Worm (Caenorhabditis elegans): ENCODE results near the gene nhr-207.

The nhr-207 gene

ce11 chrV:12074886-12075285, 21.1 kb upstream of the nhr-207 start, which contains the start of gene R07B7.6:
R07B7.6 (minus strand) TSS chrV:12074986.
- TF ChIP-seq C16A3.4 (tag; optimal IDR thresholded peaks at IDR 0.05) = no peak
- no peak for TF ChIP-seq unc-86 (tag; optimal IDR thresholded peaks at IDR 0.05)
- TF ChIP-seq grh-1 (GFP tag; IDR thresholded peaks at IDR 0.05) = no peak

- TF ChIP-seq dsc-1 (tag; optimal IDR thresholded peaks at IDR 0.05) (no peak), aha-1 (tag; optimal IDR thresholded peaks at IDR 0.05) (no peak), efl-1 (optimal IDR thresholded peaks at IDR 0.05) (no peak), efl-1 (GFP tag; optimal IDR thresholded peaks at IDR 0.05 in 1 of 2) (peak in 1 of 2 experiments; percentile 45), C34B4.2 (tag; optimal IDR thresholded peaks at IDR 0.05) (no peak), tlp-1 (tag; optimal IDR thresholded peaks at IDR 0.05) (no peak), lin-35 (GFP tag; optimal IDR thresholded peaks at IDR 0.05) (no peak), mdl-1 (tag; optimal IDR thresholded peaks at IDR 0.05) (no peak), sup-37 (GFP tag; optimal IDR thresholded peaks at IDR 0.05) (no peak), elt-2 (tag; optimal IDR thresholded peaks at IDR 0.05) (peak; percentile 29), efl-3 (GFP tag; optimal IDR thresholded peaks at IDR 0.05) (no peak), unc-130 (tag; optimal IDR thresholded peaks at IDR 0.05) (no peak), ces-1 (GFP tag; optimal IDR thresholded peaks at IDR 0.05) (no peak), hlh-4 (tag; optimal IDR thresholded peaks at IDR 0.05) (no peak)
Observed at ce11 chrV:12075983-12076382, 20.0 kb upstream of the nhr-207 start.

ce11 chrV:12080274-12080673, 15.7 kb upstream of the nhr-207 start, which contains the start of gene R07B7.9:
R07B7.9 (minus strand) TSS chrV:12080374.
- TF ChIP-seq pqm-1 (tag; optimal IDR thresholded peaks at IDR 0.05) (no peak), snpc-4 (tag; optimal IDR thresholded peaks at IDR 0.05) (no peak), nhr-11 (tag; optimal IDR thresholded peaks at IDR 0.05) (no peak)

- no peak for TF ChIP-seq ama-1 (optimal IDR thresholded peaks at IDR 0.05)
- no peak for TF ChIP-seq ceh-82 (tag; optimal IDR thresholded peaks at IDR 0.05)
- no peak for TF ChIP-seq zip-4 (GFP tag; optimal IDR thresholded peaks at IDR 0.05)
- no peak for TF ChIP-seq lin-15B (tag; optimal IDR thresholded peaks at IDR 0.05)
- no peak for TF ChIP-seq pqm-1 (tag; optimal IDR thresholded peaks at IDR 0.05)
- TF ChIP-seq efl-1 (optimal IDR thresholded peaks at IDR 0.05) = peak; percentile 22 to 52
- TF ChIP-seq efl-1 (GFP tag; optimal IDR thresholded peaks at IDR 0.05 in 1 of 2) = peak in 1 of 2 experiments; percentile 50
- TF ChIP-seq vab-15 (tag; optimal IDR thresholded peaks at IDR 0.05) = no peak
- no peak for TF ChIP-seq jun-1 (tag; optimal IDR thresholded peaks at IDR 0.05)
- TF ChIP-seq nhr-77 (tag; optimal IDR thresholded peaks at IDR 0.05) = no peak
- TF ChIP-seq fkh-8 (tag; optimal IDR thresholded peaks at IDR 0.05) = no peak
- TF ChIP-seq nhr-12 (tag; optimal IDR thresholded peaks at IDR 0.05) = no peak
- TF ChIP-seq lin-14 (GFP tag; optimal IDR thresholded peaks at IDR 0.05) = peak; percentile 7
Observed at ce11 chrV:12082932-12083331, 13.0 kb upstream of the nhr-207 start, which contains the start of gene R07B7.10. R07B7.10 (plus strand) TSS chrV:12083216.

- no peak for TF ChIP-seq ceh-90 (tag; optimal IDR thresholded peaks at IDR 0.05)
- TF ChIP-seq elt-2 (tag; optimal IDR thresholded peaks at IDR 0.05) = peak; percentile 8
Observed at ce11 chrV:12084216-12084615, 11.7 kb upstream of the nhr-207 start, which contains the start of gene R07B7.8. R07B7.8 (minus strand) TSS chrV:12084316.

ce11 chrV:12085867-12086634, 9.9 kb upstream of the nhr-207 start:
- no peak for TF ChIP-seq Y116A8C.19 (tag; optimal IDR thresholded peaks at IDR 0.05; ENCODE audit: borderline replicate concordance)
- TF ChIP-seq ztf-4 (tag; optimal IDR thresholded peaks at IDR 0.05) = no peak
- TF ChIP-seq elt-3 (tag; optimal IDR thresholded peaks at IDR 0.05) = peak; percentile 75 to 98 (median 94)
- TF ChIP-seq nhr-12 (tag; optimal IDR thresholded peaks at IDR 0.05) = no peak
- no peak for TF ChIP-seq sup-37 (GFP tag; optimal IDR thresholded peaks at IDR 0.05)
- no peak for TF ChIP-seq tlp-1 (tag; optimal IDR thresholded peaks at IDR 0.05)
- TF ChIP-seq ceh-8 (GFP tag; optimal IDR thresholded peaks at IDR 0.05) = no peak
- no peak for TF ChIP-seq pax-3 (tag; optimal IDR thresholded peaks at IDR 0.05)
- peak; percentile 6 for TF ChIP-seq nhr-85 (tag)
- no peak for TF ChIP-seq fkh-4 (tag; optimal IDR thresholded peaks at IDR 0.05; ENCODE audit: borderline replicate concordance)
- no peak for TF ChIP-seq dsc-1 (tag; optimal IDR thresholded peaks at IDR 0.05)
- TF ChIP-seq lin-14 (GFP tag; optimal IDR thresholded peaks at IDR 0.05) = peak; percentile 3
- no peak for TF ChIP-seq nhr-19 (GFP tag; conservative IDR thresholded peaks at IDR 0.05)
- no peak for TF ChIP-seq unc-98 (GFP tag; IDR thresholded peaks at IDR 0.05)
- TF ChIP-seq aha-1 (tag; optimal IDR thresholded peaks at IDR 0.05) = no peak
- no peak for TF ChIP-seq nhr-84 (tag; optimal IDR thresholded peaks at IDR 0.05)
- peak; percentile 63 for TF ChIP-seq elt-2 (tag; optimal IDR thresholded peaks at IDR 0.05)
- TF ChIP-seq nhr-20 (tag; optimal IDR thresholded peaks at IDR 0.05) = no peak

Measured in whole organism, L1 larva.